Fruit fly (Drosophila melanogaster) whole organism: ENCODE data around the gene IntS11.

Experiments
- EcR ChIP-seq, 2 experiments: fragments of >200 bp; optimal IDR thresholded peaks; 2 replicates each; lab custom pipeline; 2017; ENCODE audit warnings: missing biosample characterization in 2 of 2, missing genetic modification characterization in 2 of 2, missing genetic modification reagents in 2 of 2
- pan ChIP-seq: fragments of >200 bp; optimal IDR thresholded peaks from 2 replicates; lab custom pipeline; 2017
- psq ChIP-seq: fragments of >200 bp; optimal IDR thresholded peaks from 2 replicates; lab custom pipeline; 2017
- usp ChIP-seq: fragments of >200 bp; optimal IDR thresholded peaks from 2 replicates; lab custom pipeline; 2017; ENCODE audit warnings: missing biosample characterization, missing genetic modification characterization, mixed read lengths

DNA sequence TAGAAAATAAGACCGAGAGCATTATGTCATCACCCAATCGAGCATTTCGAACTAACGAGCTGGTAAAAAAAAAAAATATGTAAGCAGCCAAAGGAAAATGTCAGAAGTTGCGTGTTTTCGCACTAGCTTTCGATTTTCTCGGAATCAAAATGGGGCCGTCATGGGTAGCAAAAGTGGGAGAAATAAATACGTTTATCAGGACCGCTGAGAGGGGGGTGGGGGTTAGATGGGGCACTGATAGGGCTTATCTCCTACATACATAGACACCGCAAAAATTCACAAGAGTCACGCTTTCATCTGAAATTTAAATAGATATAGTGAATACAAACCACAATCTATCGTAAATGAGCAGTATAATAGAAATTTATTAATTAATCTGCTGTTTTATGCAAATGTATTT, 32.1 kb downstream of the IntS11 start:
- TF ChIP-seq psq (lab: Kevin White, UChicago) (no peak), pan (lab: Kevin White, UChicago) (no peak), usp (GFP tag; lab: Kevin White, UChicago) (no peak), EcR (GFP tag; optimal IDR thresholded peaks at IDR 0.05; lab: Kevin White, UChicago) (no peak)
